Fruit fly (Drosophila melanogaster): ENCODE results near the gene Adhr.

The Adhr gene

dm6 chr2L:14615749-14616348 lies 497 bp downstream of the Adhr start:
- TF ChIP-seq Abd-B (GFP tag; optimal IDR thresholded peaks at IDR 0.05): no peak
- TF ChIP-seq CrebA (GFP tag; optimal IDR thresholded peaks at IDR 0.05; ENCODE audit: borderline replicate concordance): no peak
- no peak for TF ChIP-seq h (GFP tag; optimal IDR thresholded peaks at IDR 0.05)
- TF ChIP-seq GATAd (GFP tag; optimal IDR thresholded peaks at IDR 0.05): no peak
- no peak for TF ChIP-seq Jra (GFP tag; optimal IDR thresholded peaks at IDR 0.05)
- TF ChIP-seq Hr78 (GFP tag; optimal IDR thresholded peaks at IDR 0.05): no peak
- no peak for TF ChIP-seq Mio (GFP tag; optimal IDR thresholded peaks at IDR 0.05)
- TF ChIP-seq OdsH (GFP tag; optimal IDR thresholded peaks at IDR 0.05): no peak
- TF ChIP-seq Dif (GFP tag; optimal IDR thresholded peaks at IDR 0.05; ENCODE audit: partially characterized antibody): no peak
- TF ChIP-seq sv (GFP tag; optimal IDR thresholded peaks at IDR 0.05): no peak
- no peak for TF ChIP-seq CG9705 (GFP tag; optimal IDR thresholded peaks at IDR 0.05)
- no peak for TF ChIP-seq Myc (optimal IDR thresholded peaks at IDR 0.05)
- TF ChIP-seq foxo (GFP tag; optimal IDR thresholded peaks at IDR 0.05): no peak
- TF ChIP-seq ey (GFP tag; optimal IDR thresholded peaks at IDR 0.05): no peak
- TF ChIP-seq fru (GFP tag; optimal IDR thresholded peaks at IDR 0.05): no peak

- TF ChIP-seq dsf (GFP tag; optimal IDR thresholded peaks at IDR 0.05; ENCODE audit: borderline replicate concordance) (no peak), woc (GFP tag; optimal IDR thresholded peaks at IDR 0.05) (no peak), GATAd (GFP tag; optimal IDR thresholded peaks at IDR 0.05) (no peak), Abd-B (GFP tag; optimal IDR thresholded peaks at IDR 0.05) (no peak), Sp1 (GFP tag; optimal IDR thresholded peaks at IDR 0.05) (no peak), Jra (GFP tag; optimal IDR thresholded peaks at IDR 0.05) (no peak), Hr78 (GFP tag; optimal IDR thresholded peaks at IDR 0.05) (no peak), jim (GFP tag; optimal IDR thresholded peaks at IDR 0.05) (no peak), Dif (GFP tag; optimal IDR thresholded peaks at IDR 0.05; ENCODE audit: partially characterized antibody) (no peak), Myc (optimal IDR thresholded peaks at IDR 0.05) (no peak), N (GFP tag; optimal IDR thresholded peaks at IDR 0.05) (no peak), foxo (GFP tag; optimal IDR thresholded peaks at IDR 0.05) (peak in 1 of 2 experiments; percentile 30), Dfd (GFP tag; optimal IDR thresholded peaks at IDR 0.05) (no peak), br (GFP tag; optimal IDR thresholded peaks at IDR 0.05) (no peak), dl (GFP tag; optimal IDR thresholded peaks at IDR 0.05; ENCODE audit: insufficient read depth in 1 of 2, partially characterized antibody in 2 of 2) (no peak), sv (GFP tag; optimal IDR thresholded peaks at IDR 0.05) (peak; percentile 9), Vsx2 (GFP tag; optimal IDR thresholded peaks at IDR 0.05; ENCODE audit: partially characterized antibody) (no peak), Hr83 (GFP tag; optimal IDR thresholded peaks at IDR 0.05; ENCODE audit: poor library complexity, severe bottlenecking) (no peak), Rel (GFP tag; optimal IDR thresholded peaks at IDR 0.05) (no peak), Rel (tag; optimal IDR thresholded peaks at IDR 0.05) (no peak), Mio (GFP tag; optimal IDR thresholded peaks at IDR 0.05) (no peak), sage (GFP tag; optimal IDR thresholded peaks at IDR 0.05) (no peak), ey (GFP tag; optimal IDR thresholded peaks at IDR 0.05) (peak; percentile 34), CG32264 (GFP tag; optimal IDR thresholded peaks at IDR 0.05) (no peak), usp (GFP tag; optimal IDR thresholded peaks at IDR 0.05) (no peak), HLH106 (tag; optimal IDR thresholded peaks at IDR 0.05) (no peak), h (GFP tag; optimal IDR thresholded peaks at IDR 0.05) (no peak), tai (GFP tag; optimal IDR thresholded peaks at IDR 0.05) (no peak), fru (GFP tag; optimal IDR thresholded peaks at IDR 0.05) (peak; percentile 3), CrebA (GFP tag; optimal IDR thresholded peaks at IDR 0.05; ENCODE audit: borderline replicate concordance) (no peak), psq (GFP tag; optimal IDR thresholded peaks at IDR 0.05) (no peak), rgr (GFP tag; optimal IDR thresholded peaks at IDR 0.05) (no peak), dmrt93B (GFP tag; optimal IDR thresholded peaks at IDR 0.05) (no peak), Hnf4 (GFP tag; optimal IDR thresholded peaks at IDR 0.05) (no peak), brk (GFP tag; optimal IDR thresholded peaks at IDR 0.05) (no peak), pan (optimal IDR thresholded peaks at IDR 0.05) (no peak), CG9705 (GFP tag; optimal IDR thresholded peaks at IDR 0.05) (no peak), OdsH (GFP tag; optimal IDR thresholded peaks at IDR 0.05) (peak; percentile 24), lola (GFP tag; optimal IDR thresholded peaks at IDR 0.05) (no peak)
These were observed 4.2 kb downstream of the Adhr start for dm6 chr2L:14619602-14620001.
